Fruit fly (Drosophila melanogaster) whole organism, pupa: ENCODE measurements around the gene 140up.

Experiments used
- CG10348 ChIP-seq: fragments of 200-800 bp; sonication (Bioruptor generic); IDR thresholded peaks from 2 replicates; pipeline ENCODE4 v1.3.6; 2022; ENCODE audit warnings: missing biosample characterization, missing genetic modification characterization
- CG12605 ChIP-seq: fragments of 200-800 bp; sonication (Bioruptor generic); IDR thresholded peaks from 2 replicates; pipeline ENCODE4 v1.3.6; 2022; ENCODE audit warnings: missing biosample characterization, missing genetic modification characterization
- CG14655 ChIP-seq: fragments of 200-800 bp; sonication (Bioruptor generic); optimal IDR thresholded peaks from 3 replicates; lab custom pipeline; 2017; ENCODE audit warnings: mild to moderate bottlenecking, missing biosample characterization, missing genetic modification reagents, missing genetic modification characterization
- CG15710 ChIP-seq: fragments of 200-800 bp; sonication (Bioruptor generic); optimal IDR thresholded peaks from 2 replicates; lab custom pipeline; 2018; ENCODE audit warnings: missing biosample characterization, mild to moderate bottlenecking, missing genetic modification characterization, moderate library complexity
- CG17806 ChIP-seq: fragments of 200-800 bp; sonication (Bioruptor generic); optimal IDR thresholded peaks from 2 replicates; lab custom pipeline; 2018; ENCODE audit warnings: missing biosample characterization, mild to moderate bottlenecking, missing genetic modification characterization, moderate library complexity
- CG34367 ChIP-seq: fragments of 200-800 bp; sonication (Bioruptor generic); optimal IDR thresholded peaks from 2 replicates; lab custom pipeline; 2018; ENCODE audit warnings: missing biosample characterization, mild to moderate bottlenecking, missing genetic modification characterization
- CG4496 ChIP-seq: fragments of 200-800 bp; sonication (Bioruptor generic); IDR thresholded peaks from 3 replicates; pipeline ENCODE4 v1.3.6; 2022; ENCODE audit warnings: missing biosample characterization, missing genetic modification characterization
- CG8159 ChIP-seq: fragments of 200-800 bp; sonication (Bioruptor generic); optimal IDR thresholded peaks from 3 replicates; lab custom pipeline; 2018; ENCODE audit warnings: missing biosample characterization, mild to moderate bottlenecking, missing genetic modification characterization, moderate library complexity
- CG8301 ChIP-seq: fragments of 200-800 bp; sonication (Bioruptor generic); optimal IDR thresholded peaks from 2 replicates; lab custom pipeline; 2018; ENCODE audit warnings: missing biosample characterization, mild to moderate bottlenecking, missing genetic modification characterization
- EcR ChIP-seq: fragments of 200-800 bp; sonication (Bioruptor generic); optimal IDR thresholded peaks from 3 replicates; lab custom pipeline; 2019; ENCODE audit warnings: missing biosample characterization, missing genetic modification characterization, mild to moderate bottlenecking, moderate library complexity, missing genetic modification reagents
- Pif1B ChIP-seq: fragments of 200-800 bp; sonication (Bioruptor generic); optimal IDR thresholded peaks from 3 replicates; lab custom pipeline; 2016; ENCODE audit warnings: missing biosample characterization, missing genetic modification characterization
- Snoo ChIP-seq: fragments of 200-800 bp; sonication (Bioruptor generic); optimal IDR thresholded peaks from 3 replicates; lab custom pipeline; 2017; ENCODE audit warnings: missing biosample characterization, mild to moderate bottlenecking, missing genetic modification characterization, inconsistent platforms
- fd96Ca ChIP-seq: fragments of 200-800 bp; sonication (Bioruptor generic); IDR thresholded peaks from 3 replicates; pipeline ENCODE4 v1.3.6; 2022; ENCODE audit warnings: missing biosample characterization, missing genetic modification characterization
- rn ChIP-seq: fragments of 200-800 bp; sonication (Bioruptor generic); IDR thresholded peaks from 2 replicates; pipeline ENCODE4 v1.3.6; 2022; ENCODE audit warnings: missing biosample characterization, missing genetic modification characterization

- no peak for TF ChIP-seq CG12605 (GFP tag; lab: Robert Waterston, UW)
- TF ChIP-seq CG34367 (tag; lab: Kevin White, UChicago) = no peak
- TF ChIP-seq Pif1B = no peak
- no peak for TF ChIP-seq rn (GFP tag; lab: Robert Waterston, UW)
- TF ChIP-seq EcR (GFP tag; lab: Kevin White, UChicago) = no peak
- no peak for TF ChIP-seq Snoo (tag; lab: Kevin White, UChicago)
- no peak for TF ChIP-seq fd96Ca (GFP tag; lab: Robert Waterston, UW)
- no peak for TF ChIP-seq CG10348 (GFP tag; lab: Robert Waterston, UW)
- TF ChIP-seq CG8301 (tag; lab: Kevin White, UChicago) = no peak
- TF ChIP-seq CG4496 (GFP tag; lab: Robert Waterston, UW) = no peak
- TF ChIP-seq CG15710 (tag; lab: Kevin White, UChicago) = no peak
- no peak for TF ChIP-seq CG17806
- TF ChIP-seq CG14655 (GFP tag; lab: Kevin White, UChicago) = no peak
- no peak for TF ChIP-seq CG8159
Observed at dm6 chr3R:14151840-14152239, 26.5 kb upstream of the 140up start, which contains the start of gene CG14355.
